Worm (Caenorhabditis elegans) whole organism, L1 larva: Measurements from ENCODE around the gene M163.5.
A peak's percentile ranks its signal among the peaks of the same experiment; 100 is the strongest.

Source experiments
- C16A3.4 ChIP-seq: fragments of 150-350 bp; optimal IDR thresholded peaks from 2 replicates; lab custom pipeline; 2014; ENCODE audit warnings: missing biosample characterization, missing genetic modification characterization
- F16B12.6 ChIP-seq: fragments of 150-350 bp; optimal IDR thresholded peaks from 2 replicates; lab custom pipeline; 2014; ENCODE audit warnings: missing biosample characterization, missing genetic modification characterization
- aha-1 ChIP-seq: fragments of 150-350 bp; optimal IDR thresholded peaks from 2 replicates; lab custom pipeline; 2014; ENCODE audit warnings: missing biosample characterization, missing genetic modification characterization
- alr-1 ChIP-seq: fragments of 200-800 bp; sonication (Bioruptor generic); optimal IDR thresholded peaks from 2 replicates; lab custom pipeline; 2018; ENCODE audit warnings: borderline replicate concordance, mild to moderate bottlenecking, missing genetic modification characterization, missing compliant biosample characterization
- blmp-1 ChIP-seq: fragments of 150-350 bp; optimal IDR thresholded peaks from 2 replicates; lab custom pipeline; 2014; ENCODE audit warnings: missing biosample characterization, missing genetic modification characterization
- ceh-8 ChIP-seq: fragments of 200-800 bp; sonication (Bioruptor generic); optimal IDR thresholded peaks from 2 replicates; lab custom pipeline; 2018; ENCODE audit warnings: mild to moderate bottlenecking, missing genetic modification characterization, moderate library complexity, missing compliant biosample characterization
- ceh-88 ChIP-seq: fragments of 200-800 bp; sonication (Bioruptor generic); IDR thresholded peaks from 2 replicates; pipeline ENCODE4 v1.3.6; 2022; ENCODE audit warnings: missing genetic modification characterization, missing compliant biosample characterization
- ces-1 ChIP-seq: fragments of 150-350 bp; optimal IDR thresholded peaks from 2 replicates; lab custom pipeline; 2014; ENCODE audit warnings: missing biosample characterization, missing genetic modification reagents, missing genetic modification characterization
- dsc-1 ChIP-seq: sonication (generic microtip); optimal IDR thresholded peaks from 2 replicates; lab custom pipeline; 2016; ENCODE audit warnings: mild to moderate bottlenecking, missing genetic modification characterization, missing compliant biosample characterization
- efl-1 ChIP-seq, 4 experiments: fragments of 150-350 bp; optimal IDR thresholded peaks in 3 of 4; peaks in 1 of 4; 1 replicate in 1 of 4; 2 replicates in 3 of 4; lab custom pipeline; 2014; ENCODE audit warnings: missing biosample characterization in 2 of 4, missing genetic modification characterization in 2 of 4, missing genetic modification reagents in 2 of 4
- egl-13 ChIP-seq: sonication (generic microtip); optimal IDR thresholded peaks from 2 replicates; lab custom pipeline; 2016; ENCODE audit warnings: missing genotype, missing genetic modification reagents, missing genetic modification characterization, missing compliant biosample characterization
- elt-2 ChIP-seq: sonication (generic microtip); optimal IDR thresholded peaks from 2 replicates; lab custom pipeline; 2016; ENCODE audit warnings: missing genetic modification characterization, mild to moderate bottlenecking, inconsistent platforms, missing compliant biosample characterization, missing genetic modification reagents
- elt-3 ChIP-seq, 6 experiments: fragments of 150-350 bp in 1 of 6; sonication (generic microtip); optimal IDR thresholded peaks; 2 replicates each; lab custom pipeline; 2017 to 2018; ENCODE audit warnings: missing biosample characterization in 6 of 6, missing genetic modification characterization in 6 of 6, inconsistent platforms in 1 of 6
- fkh-10 ChIP-seq: sonication (generic microtip); optimal IDR thresholded peaks from 2 replicates; lab custom pipeline; 2017; ENCODE audit warnings: missing biosample characterization, missing genetic modification reagents, missing genetic modification characterization
- fkh-4 ChIP-seq: sonication (generic microtip); optimal IDR thresholded peaks from 2 replicates; lab custom pipeline; 2016; ENCODE audit warnings: missing compliant biosample characterization, missing genetic modification characterization, borderline replicate concordance
- fos-1 ChIP-seq: fragments of 150-350 bp; optimal IDR thresholded peaks from 2 replicates; lab custom pipeline; 2014; ENCODE audit warnings: missing biosample characterization, missing genetic modification characterization
- grh-1 ChIP-seq: fragments of 200-800 bp; sonication (Bioruptor generic); IDR thresholded peaks from 2 replicates; pipeline ENCODE4 v1.3.6; 2022; ENCODE audit warnings: missing genetic modification reagents, missing genetic modification characterization, missing compliant biosample characterization
- hlh-17 ChIP-seq: fragments of 200-800 bp; sonication (Bioruptor generic); optimal IDR thresholded peaks from 2 replicates; lab custom pipeline; 2018; ENCODE audit warnings: missing genetic modification characterization, mild to moderate bottlenecking, missing compliant biosample characterization, moderate library complexity, borderline replicate concordance
- irx-1 ChIP-seq: sonication (generic microtip); optimal IDR thresholded peaks from 2 replicates; lab custom pipeline; 2016; ENCODE audit warnings: missing genetic modification characterization, missing compliant biosample characterization
- jun-1 ChIP-seq: fragments of 150-350 bp; optimal IDR thresholded peaks from 2 replicates; lab custom pipeline; 2014; ENCODE audit warnings: missing biosample characterization, missing genetic modification reagents, missing genetic modification characterization
- lin-13 ChIP-seq: fragments of 150-350 bp; optimal IDR thresholded peaks from 2 replicates; lab custom pipeline; 2014; ENCODE audit warnings: missing biosample characterization, missing genetic modification reagents, missing genetic modification characterization
- lin-14 ChIP-seq: fragments of 200-800 bp; sonication (Bioruptor generic); optimal IDR thresholded peaks from 2 replicates; lab custom pipeline; 2018; ENCODE audit warnings: mild to moderate bottlenecking, missing genetic modification characterization, moderate library complexity, missing compliant biosample characterization
- lin-15B ChIP-seq: fragments of 150-350 bp; sonication (generic microtip); optimal IDR thresholded peaks from 3 replicates; lab custom pipeline; 2014; ENCODE audit warnings: missing biosample characterization, missing genetic modification characterization
- lin-35 ChIP-seq, 2 experiments: fragments of 150-350 bp; optimal IDR thresholded peaks; 2 replicates each; lab custom pipeline; 2014; ENCODE audit warnings: missing biosample characterization in 2 of 2, missing genetic modification characterization in 2 of 2, missing genetic modification reagents in 2 of 2
- lin-39 ChIP-seq: fragments of 150-350 bp; optimal IDR thresholded peaks from 2 replicates; lab custom pipeline; 2014; ENCODE audit warnings: missing biosample characterization, missing genetic modification reagents, missing genetic modification characterization
- lir-3 ChIP-seq: sonication (generic microtip); optimal IDR thresholded peaks from 2 replicates; lab custom pipeline; 2016; ENCODE audit warnings: mild to moderate bottlenecking, missing genetic modification characterization, moderate library complexity, missing compliant biosample characterization; ENCODE audit not compliant: poor library complexity
- lsy-2 ChIP-seq, 2 experiments: fragments of 150-350 bp; optimal IDR thresholded peaks; 2 replicates each; lab custom pipeline; 2014; ENCODE audit warnings: missing biosample characterization in 2 of 2, missing genetic modification characterization in 2 of 2
- mdl-1 ChIP-seq, 2 experiments: fragments of 150-350 bp; optimal IDR thresholded peaks; 2 replicates each; lab custom pipeline; 2014 to 2017; ENCODE audit warnings: missing biosample characterization in 2 of 2, missing genetic modification characterization in 2 of 2, inconsistent platforms in 1 of 2
- mep-1 ChIP-seq: fragments of 150-350 bp; optimal IDR thresholded peaks from 2 replicates; lab custom pipeline; 2014; ENCODE audit warnings: missing biosample characterization, missing genetic modification characterization
- nhr-19 ChIP-seq: fragments of 200-800 bp; sonication (Bioruptor generic); conservative IDR thresholded peaks from 2 replicates; pipeline ENCODE4 v1.3.6; 2022; ENCODE audit warnings: missing genetic modification characterization, missing compliant biosample characterization
- nhr-20 ChIP-seq: sonication (generic microtip); optimal IDR thresholded peaks from 2 replicates; lab custom pipeline; 2016; ENCODE audit warnings: mild to moderate bottlenecking, missing genetic modification characterization, missing compliant biosample characterization
- nhr-47 ChIP-seq: sonication (generic microtip); optimal IDR thresholded peaks from 2 replicates; lab custom pipeline; 2016; ENCODE audit warnings: mild to moderate bottlenecking, missing genetic modification characterization, moderate library complexity, missing compliant biosample characterization
- nhr-71 ChIP-seq: sonication (generic microtip); optimal IDR thresholded peaks from 2 replicates; lab custom pipeline; 2016; ENCODE audit warnings: mild to moderate bottlenecking, missing genetic modification characterization, moderate library complexity, missing compliant biosample characterization
- nhr-77 ChIP-seq: fragments of 150-350 bp; optimal IDR thresholded peaks from 2 replicates; lab custom pipeline; 2014; ENCODE audit warnings: missing biosample characterization, missing genetic modification characterization
- nhr-84 ChIP-seq: sonication (generic microtip); optimal IDR thresholded peaks from 2 replicates; lab custom pipeline; 2017; ENCODE audit warnings: missing biosample characterization, missing genetic modification characterization
- nhr-85 ChIP-seq: sonication (generic microtip); peaks from one replicate; lab custom pipeline; 2016; ENCODE audit warnings: missing genetic modification characterization, inconsistent platforms, missing compliant biosample characterization
- nhr-90 ChIP-seq: sonication (generic microtip); optimal IDR thresholded peaks from 2 replicates; lab custom pipeline; 2016; ENCODE audit warnings: mild to moderate bottlenecking, missing genetic modification characterization, missing compliant biosample characterization; ENCODE audit not compliant: poor library complexity
- pax-3 ChIP-seq: fragments of 200-800 bp; sonication (Bioruptor generic); optimal IDR thresholded peaks from 2 replicates; lab custom pipeline; 2018; ENCODE audit warnings: mild to moderate bottlenecking, missing genetic modification characterization, moderate library complexity, missing compliant biosample characterization
- rnt-1 ChIP-seq: sonication (generic microtip); optimal IDR thresholded peaks from 2 replicates; lab custom pipeline; 2016; ENCODE audit warnings: mild to moderate bottlenecking, missing genetic modification characterization, moderate library complexity, missing compliant biosample characterization
- skn-1 ChIP-seq: fragments of 150-350 bp; optimal IDR thresholded peaks from 2 replicates; lab custom pipeline; 2014; ENCODE audit warnings: missing biosample characterization, missing genetic modification characterization
- snpc-4 ChIP-seq: fragments of 150-350 bp; optimal IDR thresholded peaks from 2 replicates; lab custom pipeline; 2014; ENCODE audit warnings: missing biosample characterization, missing genetic modification characterization
- snu-23 ChIP-seq: sonication (generic microtip); optimal IDR thresholded peaks from 2 replicates; lab custom pipeline; 2016; ENCODE audit warnings: missing genetic modification characterization, missing compliant biosample characterization
- sptf-1 ChIP-seq: fragments of 150-350 bp; optimal IDR thresholded peaks from 2 replicates; lab custom pipeline; 2014; ENCODE audit warnings: missing biosample characterization, missing genetic modification characterization
- tlp-1 ChIP-seq: fragments of 150-350 bp; optimal IDR thresholded peaks from 2 replicates; lab custom pipeline; 2014; ENCODE audit warnings: missing biosample characterization, missing genetic modification characterization
- unc-30 ChIP-seq: sonication (generic microtip); optimal IDR thresholded peaks from 2 replicates; lab custom pipeline; 2017; ENCODE audit warnings: missing biosample characterization, missing genetic modification characterization
- unc-98 ChIP-seq: fragments of 200-800 bp; sonication (Bioruptor generic); IDR thresholded peaks from 2 replicates; pipeline ENCODE4 v1.3.6; 2022; ENCODE audit warnings: missing genetic modification characterization, missing compliant biosample characterization
- vab-15 ChIP-seq: sonication (generic microtip); optimal IDR thresholded peaks from 2 replicates; lab custom pipeline; 2017; ENCODE audit warnings: missing genotype, mild to moderate bottlenecking, missing genetic modification characterization, missing compliant biosample characterization
- xbp-1 ChIP-seq: sonication (generic microtip); optimal IDR thresholded peaks from 2 replicates; lab custom pipeline; 2016; ENCODE audit warnings: missing genetic modification characterization, missing compliant biosample characterization
- zag-1 ChIP-seq: fragments of 150-350 bp; optimal IDR thresholded peaks from 2 replicates; lab custom pipeline; 2014; ENCODE audit warnings: missing biosample characterization, missing genetic modification characterization
- ztf-4 ChIP-seq: fragments of 150-350 bp; optimal IDR thresholded peaks from 2 replicates; lab custom pipeline; 2014; ENCODE audit warnings: missing biosample characterization, missing genetic modification characterization

The M163.5 gene

DNA sequence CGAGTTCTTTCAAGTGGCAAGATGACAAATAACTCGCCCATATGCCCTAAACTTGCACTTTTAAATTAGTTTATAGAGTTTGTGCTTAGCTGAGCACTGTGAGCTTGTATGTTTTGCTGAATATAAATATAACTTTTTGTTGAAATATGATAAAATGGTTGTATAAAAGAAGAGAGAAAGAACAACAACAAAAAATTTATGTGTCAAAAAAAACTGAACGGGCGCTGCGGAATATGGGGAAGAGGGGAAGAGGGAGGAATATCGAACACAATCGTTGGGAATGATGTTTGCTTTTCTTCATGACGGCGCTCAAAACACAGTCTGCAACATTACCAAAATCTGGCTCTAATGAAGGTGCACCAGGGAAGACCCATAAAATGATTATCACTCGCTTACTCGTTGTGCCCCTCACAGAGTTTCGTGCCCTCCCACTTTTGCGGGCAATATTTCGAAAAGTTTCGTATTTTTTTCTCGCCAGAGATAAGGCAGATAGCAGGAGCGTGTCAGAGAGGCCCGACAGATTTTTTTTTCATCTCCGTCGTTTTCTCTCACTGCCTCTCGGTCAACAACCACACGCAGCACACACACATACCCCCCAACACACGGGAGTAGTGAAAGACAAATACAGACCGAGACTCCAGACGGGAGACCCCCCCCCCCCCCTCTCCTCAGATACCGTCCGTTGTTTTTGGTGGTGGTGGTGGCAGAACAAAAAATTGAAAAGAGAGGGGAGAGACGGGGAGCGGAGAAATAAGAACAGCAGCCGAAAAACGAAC, 31.9 kb downstream of the M163.5 start (continued):
- no peak for TF ChIP-seq egl-13
- TF ChIP-seq skn-1, result peak; percentile 17
- TF ChIP-seq lin-15B, result no peak
- TF ChIP-seq ceh-8, result no peak
- no peak for TF ChIP-seq hlh-17 (GFP tag; lab: Kevin White, UChicago)

DNA sequence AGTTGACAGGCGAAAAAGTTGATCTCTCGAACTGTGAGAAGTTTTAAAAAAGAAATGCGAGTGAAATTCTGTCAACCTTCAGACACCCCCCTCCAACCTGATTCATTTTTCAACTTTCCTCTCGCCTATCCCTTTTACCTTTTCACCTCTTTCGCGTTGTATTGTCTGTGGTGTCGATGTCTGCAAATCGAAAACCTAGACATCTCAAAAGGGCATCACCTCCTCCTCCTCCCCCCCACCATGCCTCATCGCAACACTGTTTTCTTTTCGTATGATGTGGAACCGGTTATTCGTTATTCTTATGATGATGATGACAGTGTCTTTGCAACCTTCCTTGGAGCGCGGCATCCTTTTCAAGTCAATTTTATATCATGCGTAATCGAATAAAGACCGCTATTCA, 34.2 kb downstream of the M163.5 start:
- peak; percentile 59 for TF ChIP-seq mep-1 (tag; lab: Kevin White, UChicago)
- TF ChIP-seq xbp-1 (tag; lab: Kevin White, UChicago), result peak; percentile 1
- peak; percentile 90 for TF ChIP-seq blmp-1
- no peak for TF ChIP-seq vab-15 (tag; lab: Kevin White, UChicago)
- TF ChIP-seq unc-98 (GFP tag; lab: Robert Waterston, UW), result no peak
- no peak for TF ChIP-seq snpc-4 (tag; lab: Kevin White, UChicago)
- no peak for TF ChIP-seq alr-1 (tag; lab: Kevin White, UChicago)
- peak; percentile 86 for TF ChIP-seq lin-14
- TF ChIP-seq aha-1 (tag; lab: Kevin White, UChicago), result no peak
- peak in 5 of 6 experiments; percentile 1 to 83 (median 44) for TF ChIP-seq elt-3 (tag; optimal IDR thresholded peaks at IDR 0.05; lab: Kevin White, UChicago)
- TF ChIP-seq elt-2 (tag; lab: Kevin White, UChicago), result no peak
- TF ChIP-seq tlp-1 (tag; lab: Kevin White, UChicago), result no peak
- peak; percentile 74 for TF ChIP-seq nhr-71 (tag; lab: Kevin White, UChicago)
- TF ChIP-seq ceh-88, result no peak
- TF ChIP-seq nhr-85 (tag; lab: Kevin White, UChicago), result peak; percentile 98
- TF ChIP-seq lir-3 (tag; lab: Kevin White, UChicago), result no peak
- TF ChIP-seq nhr-90 (tag; lab: Kevin White, UChicago), result peak; percentile 67
- no peak for TF ChIP-seq jun-1
- TF ChIP-seq nhr-84 (tag; lab: Kevin White, UChicago), result no peak
- peak; percentile 65 for TF ChIP-seq snu-23 (GFP tag; lab: Kevin White, UChicago)
- TF ChIP-seq nhr-20, result peak; percentile 82
- TF ChIP-seq nhr-77 (tag; lab: Kevin White, UChicago), result no peak
- no peak for TF ChIP-seq fos-1 (tag; lab: Kevin White, UChicago)
- no peak for TF ChIP-seq dsc-1 (tag; lab: Kevin White, UChicago)
- no peak for TF ChIP-seq unc-30 (tag; lab: Kevin White, UChicago)
- TF ChIP-seq C16A3.4 (tag; lab: Kevin White, UChicago), result no peak
- no peak for TF ChIP-seq fkh-4 (tag; lab: Kevin White, UChicago)
- TF ChIP-seq lin-35 (GFP tag; optimal IDR thresholded peaks at IDR 0.05; lab: Kevin White, UChicago), result peak; percentile 12 to 41
- TF ChIP-seq rnt-1 (tag; lab: Kevin White, UChicago), result peak; percentile 1
- peak; percentile 94 for TF ChIP-seq grh-1 (GFP tag; lab: Robert Waterston, UW)
- TF ChIP-seq lsy-2 (tag; optimal IDR thresholded peaks at IDR 0.05; lab: Kevin White, UChicago), result peak in 1 of 2 experiments; percentile 24
- no peak for TF ChIP-seq lin-39 (tag; lab: Kevin White, UChicago)
- no peak for TF ChIP-seq ces-1 (GFP tag; lab: Kevin White, UChicago)
- TF ChIP-seq sptf-1 (tag; lab: Kevin White, UChicago), result no peak
- peak; percentile 55 for TF ChIP-seq nhr-19 (GFP tag; lab: Robert Waterston, UW)
- no peak for TF ChIP-seq pax-3 (tag; lab: Kevin White, UChicago)
- TF ChIP-seq nhr-47 (tag; lab: Kevin White, UChicago), result peak; percentile 48
- no peak for TF ChIP-seq fkh-10 (GFP tag; lab: Kevin White, UChicago)
- peak; percentile 37 for TF ChIP-seq ztf-4 (tag; lab: Kevin White, UChicago)
- TF ChIP-seq mdl-1 (tag; optimal IDR thresholded peaks at IDR 0.05; lab: Kevin White, UChicago), result peak in 1 of 2 experiments; percentile 55
- TF ChIP-seq lin-13 (GFP tag; lab: Kevin White, UChicago), result peak; percentile 3
- no peak for TF ChIP-seq irx-1 (tag; lab: Kevin White, UChicago)
- TF ChIP-seq F16B12.6 (tag; lab: Kevin White, UChicago), result no peak
- no peak for TF ChIP-seq efl-1 (optimal IDR thresholded peaks at IDR 0.05; lab: Kevin White, UChicago)
- peak in 1 of 2 experiments; percentile 28 for TF ChIP-seq efl-1 (GFP tag; optimal IDR thresholded peaks at IDR 0.05 in 1 of 2; lab: Kevin White, UChicago)
- no peak for TF ChIP-seq zag-1
